Worm (Caenorhabditis elegans) whole organism, L4 larva: ENCODE results near the gene molo-1.

Experiments
- F26F4.8 ChIP-seq: fragments of 200-800 bp; sonication (Bioruptor generic); conservative IDR thresholded peaks from 2 replicates; pipeline ENCODE4 v1.3.6; 2022; ENCODE audit warnings: missing genetic modification characterization, missing compliant biosample characterization
- F44E2.7 ChIP-seq: fragments of 200-800 bp; sonication (Bioruptor generic); IDR thresholded peaks from 2 replicates; pipeline ENCODE4 v2.1.2; 2022; ENCODE audit warnings: missing genetic modification characterization, missing compliant biosample characterization
- F49E8.2 ChIP-seq: sonication (generic microtip); optimal IDR thresholded peaks from 2 replicates; lab custom pipeline; 2016; ENCODE audit warnings: missing compliant biosample characterization, mild to moderate bottlenecking, missing genetic modification characterization, borderline replicate concordance
- Y48G9A.11 ChIP-seq: fragments of 200-800 bp; sonication (Bioruptor generic); IDR thresholded peaks from 2 replicates; pipeline ENCODE4 v1.3.6; 2022; ENCODE audit warnings: missing genetic modification reagents, missing genetic modification characterization, missing compliant biosample characterization
- aha-1 ChIP-seq: fragments of 150-350 bp; peaks from one replicate; lab custom pipeline; 2014; ENCODE audit warnings: missing biosample characterization, missing genetic modification characterization
- ama-1 ChIP-seq: fragments of 150-350 bp; optimal IDR thresholded peaks from 2 replicates; lab custom pipeline; 2014; ENCODE audit warnings: inconsistent platforms, mixed read lengths
- arid-1 ChIP-seq: fragments of 200-800 bp; sonication (Bioruptor generic); conservative IDR thresholded peaks from 2 replicates; pipeline ENCODE4 v1.3.6; 2022; ENCODE audit warnings: missing genetic modification reagents, missing genetic modification characterization, missing compliant biosample characterization
- attf-4 ChIP-seq: sonication (generic microtip); optimal IDR thresholded peaks from 3 replicates; lab custom pipeline; 2017; ENCODE audit warnings: missing biosample characterization, missing genetic modification characterization
- ceh-28 ChIP-seq: fragments of 150-350 bp; optimal IDR thresholded peaks from 2 replicates; lab custom pipeline; 2014; ENCODE audit warnings: missing biosample characterization, missing genetic modification reagents, missing genetic modification characterization
- ceh-32 ChIP-seq: sonication (generic microtip); optimal IDR thresholded peaks from 2 replicates; lab custom pipeline; 2016; ENCODE audit warnings: mild to moderate bottlenecking, missing genetic modification characterization, missing compliant biosample characterization; ENCODE audit not compliant: poor library complexity
- ceh-82 ChIP-seq: sonication (generic microtip); optimal IDR thresholded peaks from 2 replicates; lab custom pipeline; 2017; ENCODE audit warnings: missing biosample characterization, missing genetic modification characterization
- ctbp-1 ChIP-seq: fragments of 200-800 bp; sonication (Bioruptor generic); IDR thresholded peaks from 2 replicates; pipeline ENCODE4 v1.3.6; 2022; ENCODE audit warnings: missing genetic modification reagents, missing genetic modification characterization, missing compliant biosample characterization
- daf-16 ChIP-seq, 3 experiments: sonication (generic microtip); optimal IDR thresholded peaks; 2 replicates each; lab custom pipeline; 2016 to 2017; ENCODE audit warnings: missing genetic modification characterization in 3 of 3, missing genetic modification reagents in 3 of 3, mild to moderate bottlenecking in 2 of 3, missing compliant biosample characterization in 2 of 3, missing biosample characterization in 1 of 3, moderate library complexity in 1 of 3
- daf-19 ChIP-seq: fragments of 200-800 bp; sonication (Bioruptor generic); conservative IDR thresholded peaks from 2 replicates; pipeline ENCODE4 v1.3.6; 2022; ENCODE audit warnings: missing genetic modification characterization, missing compliant biosample characterization
- dmd-6 ChIP-seq: fragments of 200-800 bp; sonication (Bioruptor generic); IDR thresholded peaks from 2 replicates; pipeline ENCODE4 v1.3.6; 2022; ENCODE audit warnings: missing genetic modification reagents, missing genetic modification characterization, missing compliant biosample characterization
- dmd-8 ChIP-seq: fragments of 200-800 bp; sonication (Bioruptor generic); IDR thresholded peaks from 2 replicates; pipeline ENCODE4 v1.3.6; 2022; ENCODE audit warnings: missing genetic modification characterization, missing compliant biosample characterization
- dve-1 ChIP-seq: sonication (generic microtip); optimal IDR thresholded peaks from 2 replicates; lab custom pipeline; 2017; ENCODE audit warnings: antibody characterized with exemption, mild to moderate bottlenecking, missing genetic modification characterization, missing compliant biosample characterization; ENCODE audit not compliant: insufficient read depth
- egl-43 ChIP-seq: fragments of 200-800 bp; sonication (Bioruptor generic); IDR thresholded peaks from 2 replicates; pipeline ENCODE4 v1.3.6; 2022; ENCODE audit warnings: missing genetic modification reagents, missing genetic modification characterization, missing compliant biosample characterization
- fos-1 ChIP-seq: fragments of 150-350 bp; optimal IDR thresholded peaks from 2 replicates; lab custom pipeline; 2014; ENCODE audit warnings: missing biosample characterization, missing genetic modification characterization
- hif-1 ChIP-seq, 2 experiments: sonication (generic microtip); optimal IDR thresholded peaks; 2 replicates each; lab custom pipeline; 2016 to 2017; ENCODE audit warnings: missing compliant biosample characterization in 2 of 2, missing genetic modification characterization in 2 of 2, missing genetic modification reagents in 2 of 2, missing genotype in 2 of 2, mild to moderate bottlenecking in 1 of 2
- hlh-11 ChIP-seq: fragments of 200-800 bp; sonication (Bioruptor generic); optimal IDR thresholded peaks from 2 replicates; lab custom pipeline; 2018; ENCODE audit warnings: mild to moderate bottlenecking, missing genetic modification characterization, missing compliant biosample characterization
- hlh-30 ChIP-seq: sonication (generic microtip); optimal IDR thresholded peaks from 2 replicates; lab custom pipeline; 2017; ENCODE audit warnings: antibody characterized with exemption, mild to moderate bottlenecking, missing genetic modification characterization, missing compliant biosample characterization; ENCODE audit not compliant: insufficient read depth
- hmg-1.1 ChIP-seq: fragments of 200-800 bp; sonication (Bioruptor generic); IDR thresholded peaks from 2 replicates; pipeline ENCODE4 v1.3.6; 2022; ENCODE audit warnings: missing genetic modification reagents, missing genetic modification characterization, missing compliant biosample characterization
- lim-7 ChIP-seq: fragments of 200-800 bp; sonication (Bioruptor generic); IDR thresholded peaks from 2 replicates; pipeline ENCODE4 v1.3.6; 2022; ENCODE audit warnings: missing genetic modification characterization, missing compliant biosample characterization
- lin-1 ChIP-seq: fragments of 200-800 bp; sonication (Bioruptor generic); IDR thresholded peaks from 2 replicates; pipeline ENCODE4 v1.3.6; 2022; ENCODE audit warnings: missing genetic modification reagents, missing genetic modification characterization, missing compliant biosample characterization
- lin-13 ChIP-seq: fragments of 150-350 bp; optimal IDR thresholded peaks from 2 replicates; lab custom pipeline; 2014; ENCODE audit warnings: missing biosample characterization, missing genetic modification reagents, missing genetic modification characterization
- lin-15B ChIP-seq: fragments of 150-350 bp; sonication (generic microtip); optimal IDR thresholded peaks from 3 replicates; lab custom pipeline; 2014; ENCODE audit warnings: missing biosample characterization, missing genetic modification characterization
- lin-29 ChIP-seq: fragments of 200-800 bp; sonication (Bioruptor generic); IDR thresholded peaks from 2 replicates; pipeline ENCODE4 v1.3.6; 2022; ENCODE audit warnings: missing genetic modification reagents, missing genetic modification characterization, missing compliant biosample characterization
- lsy-2 ChIP-seq, 2 experiments: fragments of 150-350 bp in 1 of 2; sonication (generic microtip) in 1 of 2; optimal IDR thresholded peaks; 2 replicates each; lab custom pipeline; 2014 to 2017; ENCODE audit warnings: missing biosample characterization in 2 of 2, missing genetic modification characterization in 2 of 2
- mdl-1 ChIP-seq, 2 experiments: fragments of 150-350 bp in 1 of 2; sonication (generic microtip) in 1 of 2; optimal IDR thresholded peaks; 2 replicates each; lab custom pipeline; 2014 to 2017; ENCODE audit warnings: missing biosample characterization in 2 of 2, missing genetic modification characterization in 2 of 2
- mep-1 ChIP-seq: fragments of 150-350 bp; sonication (generic microtip); optimal IDR thresholded peaks from 3 replicates; lab custom pipeline; 2014; ENCODE audit warnings: missing biosample characterization, missing genetic modification characterization
- mes-2 ChIP-seq: sonication (generic microtip); optimal IDR thresholded peaks from 2 replicates; lab custom pipeline; 2016; ENCODE audit warnings: missing genotype, mild to moderate bottlenecking, missing genetic modification characterization, missing compliant biosample characterization; ENCODE audit not compliant: poor library complexity, severe bottlenecking
- nhr-10 ChIP-seq: fragments of 150-350 bp; optimal IDR thresholded peaks from 2 replicates; lab custom pipeline; 2014; ENCODE audit warnings: missing biosample characterization, missing genetic modification characterization
- nhr-11 ChIP-seq: fragments of 150-350 bp; optimal IDR thresholded peaks from 2 replicates; lab custom pipeline; 2014; ENCODE audit warnings: missing biosample characterization, missing genetic modification characterization
- nhr-111 ChIP-seq: fragments of 200-800 bp; sonication (Bioruptor generic); optimal IDR thresholded peaks from 2 replicates; lab custom pipeline; 2018; ENCODE audit warnings: mild to moderate bottlenecking, missing genetic modification characterization, missing compliant biosample characterization
- nhr-237 ChIP-seq: sonication (generic microtip); optimal IDR thresholded peaks from 2 replicates; lab custom pipeline; 2017; ENCODE audit warnings: missing biosample characterization, missing genetic modification characterization
- nhr-25 ChIP-seq: sonication (generic microtip); optimal IDR thresholded peaks from 2 replicates; lab custom pipeline; 2017; ENCODE audit warnings: missing genetic modification characterization, mild to moderate bottlenecking, missing compliant biosample characterization, antibody characterized with exemption, moderate library complexity, borderline replicate concordance; ENCODE audit not compliant: insufficient read depth
- nhr-48 ChIP-seq: sonication (generic microtip); optimal IDR thresholded peaks from 2 replicates; lab custom pipeline; 2016; ENCODE audit warnings: mild to moderate bottlenecking, missing genetic modification characterization, missing compliant biosample characterization
- php-3 ChIP-seq: fragments of 200-800 bp; sonication (Bioruptor generic); IDR thresholded peaks from 2 replicates; pipeline ENCODE4 v1.3.6; 2022; ENCODE audit warnings: missing genetic modification reagents, missing genetic modification characterization, missing compliant biosample characterization
- sdz-12 ChIP-seq: fragments of 200-800 bp; sonication (Bioruptor generic); optimal IDR thresholded peaks from 2 replicates; lab custom pipeline; 2018; ENCODE audit warnings: mild to moderate bottlenecking, missing genetic modification characterization, missing compliant biosample characterization
- snpc-1.2 ChIP-seq: fragments of 200-800 bp; sonication (Bioruptor generic); IDR thresholded peaks from 2 replicates; pipeline ENCODE4 v1.3.6; 2022; ENCODE audit warnings: missing genetic modification reagents, missing genetic modification characterization, missing compliant biosample characterization
- snpc-4 ChIP-seq: fragments of 150-350 bp; optimal IDR thresholded peaks from 2 replicates; lab custom pipeline; 2014; ENCODE audit warnings: missing biosample characterization, missing genetic modification characterization
- unc-130 ChIP-seq: sonication (generic microtip); optimal IDR thresholded peaks from 2 replicates; lab custom pipeline; 2016; ENCODE audit warnings: missing genetic modification reagents, missing genetic modification characterization, missing compliant biosample characterization
- unc-62 ChIP-seq, 3 experiments: fragments of 150-350 bp in 1 of 3; sonication (generic microtip); optimal IDR thresholded peaks in 2 of 3; peaks in 1 of 3; 1 replicate in 1 of 3; 2 replicates in 2 of 3; lab custom pipeline; 2014 to 2017; ENCODE audit warnings: missing biosample characterization in 3 of 3, missing genetic modification characterization in 3 of 3, missing genetic modification reagents in 3 of 3, missing genotype in 1 of 3
- vab-7 ChIP-seq: fragments of 200-800 bp; sonication (Bioruptor generic); IDR thresholded peaks from 2 replicates; pipeline ENCODE4 v1.3.6; 2022; ENCODE audit warnings: missing genetic modification reagents, missing genetic modification characterization, missing compliant biosample characterization
- zfp-3 ChIP-seq: fragments of 200-800 bp; sonication (Bioruptor generic); conservative IDR thresholded peaks from 2 replicates; pipeline ENCODE4 v1.3.6; 2022; ENCODE audit warnings: missing genetic modification reagents, missing genetic modification characterization, missing compliant biosample characterization
- zip-11 ChIP-seq: fragments of 200-800 bp; sonication (Bioruptor generic); IDR thresholded peaks from 2 replicates; pipeline ENCODE4 v1.3.6; 2022; ENCODE audit warnings: missing genetic modification characterization, missing compliant biosample characterization
- ztf-7 ChIP-seq: fragments of 150-350 bp; optimal IDR thresholded peaks from 2 replicates; lab custom pipeline; 2014; ENCODE audit warnings: missing biosample characterization, missing genetic modification characterization

molo-1 gene

DNA sequence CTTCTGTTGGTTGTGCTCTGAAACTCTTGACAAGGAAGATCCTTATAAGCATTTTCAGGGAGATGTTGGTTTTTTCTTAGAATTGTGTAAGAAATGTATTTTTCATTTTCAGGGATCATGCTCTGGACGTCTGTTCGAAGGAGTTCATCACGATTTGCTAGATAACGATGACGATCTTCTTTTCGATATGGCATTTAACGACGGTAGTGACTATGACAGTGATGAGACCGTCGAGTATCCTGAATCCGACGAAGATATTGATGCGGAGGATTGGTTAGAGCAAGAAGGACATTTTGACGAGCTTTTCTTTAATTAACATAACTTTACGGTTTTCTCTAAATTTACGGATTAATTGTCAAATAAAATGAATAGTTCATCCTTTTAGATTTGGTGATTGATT is 15.0 kb downstream of the molo-1 start:
- TF ChIP-seq php-3 (GFP tag; lab: Robert Waterston, UW) (no peak), ama-1 (peak; percentile 64), zip-11 (GFP tag; lab: Robert Waterston, UW) (no peak)

DNA sequence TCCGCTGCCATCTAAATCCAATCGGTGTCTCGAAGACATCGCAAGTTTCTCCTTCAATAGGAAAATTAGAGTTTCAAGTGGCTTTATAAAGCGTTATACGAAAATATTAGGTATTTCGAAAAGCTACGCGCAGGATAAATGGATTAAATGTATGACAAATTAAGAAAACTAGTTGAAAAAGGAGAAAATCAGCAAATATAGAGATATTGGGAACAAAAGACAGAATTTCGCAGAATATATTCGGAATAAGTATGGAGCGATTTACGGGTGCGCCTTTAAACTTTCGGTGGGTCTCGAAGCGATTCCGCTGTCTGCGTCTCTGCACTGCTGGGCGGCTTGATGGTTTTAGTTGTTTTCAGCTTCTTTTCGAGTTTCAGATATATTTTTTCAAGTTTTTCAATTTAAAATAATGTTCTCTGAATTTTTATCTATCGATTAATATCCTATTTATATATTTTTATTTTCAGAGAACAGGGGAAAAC is 17.9 kb downstream of the molo-1 start, which contains the start of the genes ddx-15 and ucr-1:
Gene ddx-15, minus strand, starts transcription at position 51 of the 482 bp plus-strand sequence.
Gene ucr-1, plus strand, starts transcription at position 468 of the 482 bp plus-strand sequence.
- TF ChIP-seq nhr-111 (GFP tag; lab: Kevin White, UChicago) (no peak), lin-13 (GFP tag; lab: Kevin White, UChicago) (peak; percentile 37), dmd-8 (GFP tag; lab: Robert Waterston, UW) (no peak), nhr-48 (tag; lab: Kevin White, UChicago) (no peak), nhr-10 (tag; lab: Kevin White, UChicago) (no peak), ctbp-1 (GFP tag; lab: Robert Waterston, UW) (no peak), dmd-6 (GFP tag; lab: Robert Waterston, UW) (no peak), sdz-12 (GFP tag; lab: Kevin White, UChicago) (no peak), vab-7 (GFP tag; lab: Robert Waterston, UW) (no peak), snpc-4 (no peak), mep-1 (no peak), F26F4.8 (GFP tag; lab: Robert Waterston, UW) (no peak), unc-62 (GFP tag; optimal IDR thresholded peaks at IDR 0.05 in 1 of 2; lab: Kevin White, UChicago) (no peak), unc-62 (tag; optimal IDR thresholded peaks at IDR 0.05; lab: Kevin White, UChicago) (no peak), ceh-82 (tag; lab: Kevin White, UChicago) (no peak), mdl-1 (tag; optimal IDR thresholded peaks at IDR 0.05; lab: Kevin White, UChicago) (no peak), Y48G9A.11 (no peak), hlh-11 (tag; lab: Kevin White, UChicago) (peak; percentile 47), ceh-28 (no peak), lsy-2 (tag; optimal IDR thresholded peaks at IDR 0.05; lab: Kevin White, UChicago) (peak; percentile 12 to 88), nhr-25 (tag; lab: Kevin White, UChicago) (peak; percentile 21), arid-1 (GFP tag; lab: Robert Waterston, UW) (no peak), lin-29 (GFP tag; lab: Robert Waterston, UW) (no peak), F49E8.2 (tag; lab: Kevin White, UChicago) (no peak), lim-7 (GFP tag; lab: Robert Waterston, UW) (no peak), snpc-1.2 (GFP tag; lab: Robert Waterston, UW) (no peak), nhr-11 (no peak), hmg-1.1 (GFP tag; lab: Robert Waterston, UW) (0 out of 2 replicates have a peak, but pooled peaks have one; percentile 34), attf-4 (tag; lab: Kevin White, UChicago) (no peak), nhr-237 (tag; lab: Kevin White, UChicago) (no peak), mes-2 (peak; percentile 87), egl-43 (no peak), lin-15B (tag; lab: Kevin White, UChicago) (no peak), hif-1 (tag; optimal IDR thresholded peaks at IDR 0.05; lab: Kevin White, UChicago) (peak in 1 of 2 experiments; percentile 43), daf-16 (GFP tag; optimal IDR thresholded peaks at IDR 0.05; lab: Kevin White, UChicago) (no peak), daf-16 (tag; optimal IDR thresholded peaks at IDR 0.05; lab: Kevin White, UChicago) (peak; percentile 33), ceh-32 (no peak), ztf-7 (tag; lab: Kevin White, UChicago) (no peak), F44E2.7 (no peak), zfp-3 (GFP tag; lab: Robert Waterston, UW) (no peak), aha-1 (tag; lab: Kevin White, UChicago) (no peak), unc-130 (GFP tag; lab: Kevin White, UChicago) (peak; percentile 27), lin-1 (GFP tag; lab: Robert Waterston, UW) (no peak), dve-1 (tag; lab: Kevin White, UChicago) (peak; percentile 73), fos-1 (tag; lab: Kevin White, UChicago) (no peak), daf-19 (GFP tag; lab: Robert Waterston, UW) (no peak), hlh-30 (tag; lab: Kevin White, UChicago) (peak; percentile 63)
